Fruit fly (Drosophila melanogaster) whole organism, embryonic: Measurements from ENCODE around the gene CG42854.

Experiments
- CG10366 ChIP-seq: fragments of 200-800 bp; sonication (Bioruptor generic); IDR thresholded peaks from 2 replicates; pipeline ENCODE4 v1.3.6; 2022; ENCODE audit warnings: missing biosample characterization, missing genetic modification characterization
- CG10959 ChIP-seq: fragments of 200-800 bp; sonication (Bioruptor generic); IDR thresholded peaks from 2 replicates; pipeline ENCODE4 v1.3.6; 2022; ENCODE audit warnings: missing biosample characterization, missing genetic modification characterization
- CG11247 ChIP-seq: fragments of 200-800 bp; sonication (Bioruptor generic); IDR thresholded peaks from 2 replicates; pipeline ENCODE4 v1.3.6; 2022; ENCODE audit warnings: missing biosample characterization, missing genetic modification characterization
- CG12391 ChIP-seq: fragments of 200-800 bp; sonication (Bioruptor generic); optimal IDR thresholded peaks from 3 replicates; lab custom pipeline; 2018; ENCODE audit warnings: missing biosample characterization, mild to moderate bottlenecking, missing genetic modification characterization, moderate library complexity
- CG13296 ChIP-seq: fragments of 200-800 bp; sonication (Bioruptor generic); optimal IDR thresholded peaks from 3 replicates; lab custom pipeline; 2018; ENCODE audit warnings: missing biosample characterization, mild to moderate bottlenecking, missing genetic modification characterization
- CG15696 ChIP-seq: fragments of 200-800 bp; sonication (Bioruptor generic); optimal IDR thresholded peaks from 2 replicates; lab custom pipeline; 2019; ENCODE audit warnings: missing biosample characterization, mild to moderate bottlenecking, missing genetic modification characterization, moderate library complexity
- CG16863 ChIP-seq: fragments of 200-800 bp; sonication (Bioruptor generic); optimal IDR thresholded peaks from 3 replicates; lab custom pipeline; 2016; ENCODE audit warnings: missing biosample characterization, missing genetic modification characterization
- CG17328 ChIP-seq: fragments of 200-800 bp; sonication (Bioruptor generic); IDR thresholded peaks from 2 replicates; pipeline ENCODE4 v1.3.6; 2022; ENCODE audit warnings: missing biosample characterization, missing genetic modification characterization
- CG17359 ChIP-seq: fragments of 200-800 bp; sonication (Bioruptor generic); optimal IDR thresholded peaks from 3 replicates; lab custom pipeline; 2018; ENCODE audit warnings: missing biosample characterization, mild to moderate bottlenecking, missing genetic modification characterization, moderate library complexity
- CG17802 ChIP-seq: fragments of 200-800 bp; sonication (Bioruptor generic); optimal IDR thresholded peaks from 2 replicates; lab custom pipeline; 2018; ENCODE audit warnings: missing biosample characterization, mild to moderate bottlenecking, missing genetic modification characterization, moderate library complexity
- CG2875 ChIP-seq: fragments of 200-800 bp; sonication (Bioruptor generic); optimal IDR thresholded peaks from 2 replicates; lab custom pipeline; 2017; ENCODE audit warnings: missing biosample characterization, mild to moderate bottlenecking, missing genetic modification characterization, missing genetic modification reagents
- CG30403 ChIP-seq: fragments of 200-800 bp; sonication (Bioruptor generic); optimal IDR thresholded peaks from 3 replicates; lab custom pipeline; 2016; ENCODE audit warnings: missing biosample characterization, missing genetic modification characterization
- CG30431 ChIP-seq: fragments of 200-800 bp; sonication (Bioruptor generic); optimal IDR thresholded peaks from 2 replicates; lab custom pipeline; 2017; ENCODE audit warnings: missing biosample characterization, missing genetic modification characterization
- CG31441 ChIP-seq: fragments of 200-800 bp; sonication (Bioruptor generic); IDR thresholded peaks from 2 replicates; pipeline ENCODE4 v1.3.6; 2022; ENCODE audit warnings: missing biosample characterization, missing genetic modification characterization
- CG4854 ChIP-seq: fragments of 200-800 bp; sonication (Bioruptor generic); optimal IDR thresholded peaks from 2 replicates; lab custom pipeline; 2016; ENCODE audit warnings: missing biosample characterization, missing genetic modification characterization, inconsistent platforms
- CG5953 ChIP-seq: fragments of 200-800 bp; sonication (Bioruptor generic); IDR thresholded peaks from 2 replicates; pipeline ENCODE4 v1.3.6; 2022; ENCODE audit warnings: missing biosample characterization, missing genetic modification characterization
- CG6683 ChIP-seq: fragments of 200-800 bp; sonication (Bioruptor generic); optimal IDR thresholded peaks from 2 replicates; lab custom pipeline; 2017; ENCODE audit warnings: missing biosample characterization, mild to moderate bottlenecking, missing genetic modification characterization, missing genetic modification reagents
- CG7372 ChIP-seq: fragments of 200-800 bp; sonication (Bioruptor generic); IDR thresholded peaks from 2 replicates; pipeline ENCODE4 v1.3.6; 2022; ENCODE audit warnings: missing biosample characterization, missing genetic modification characterization
- CG7556 ChIP-seq: fragments of 200-800 bp; sonication (Bioruptor generic); optimal IDR thresholded peaks from 2 replicates; lab custom pipeline; 2017; ENCODE audit warnings: missing biosample characterization, mild to moderate bottlenecking, missing genetic modification characterization
- CG7839 ChIP-seq: fragments of 200-800 bp; sonication (Bioruptor generic); optimal IDR thresholded peaks from 3 replicates; lab custom pipeline; 2018; ENCODE audit warnings: missing biosample characterization, mild to moderate bottlenecking, missing genetic modification characterization, moderate library complexity
- CG7987 ChIP-seq: fragments of 200-800 bp; sonication (Bioruptor generic); optimal IDR thresholded peaks from 2 replicates; lab custom pipeline; 2018; ENCODE audit warnings: missing biosample characterization, mild to moderate bottlenecking, missing genetic modification characterization, moderate library complexity
- CG8359 ChIP-seq: fragments of 200-800 bp; sonication (Bioruptor generic); optimal IDR thresholded peaks from 2 replicates; lab custom pipeline; 2017; ENCODE audit warnings: missing biosample characterization, mild to moderate bottlenecking, missing genetic modification characterization, borderline replicate concordance
- CG9932 ChIP-seq: fragments of 200-800 bp; sonication (Bioruptor generic); IDR thresholded peaks from 2 replicates; pipeline ENCODE4 v1.3.6; 2022; ENCODE audit warnings: missing biosample characterization, missing genetic modification characterization
- CHES-1-like ChIP-seq: fragments of 200-800 bp; sonication (Bioruptor generic); optimal IDR thresholded peaks from 2 replicates; lab custom pipeline; 2016; ENCODE audit warnings: missing biosample characterization, missing genetic modification characterization
- Chrac-16 ChIP-seq: fragments of 200-800 bp; sonication (Bioruptor generic); optimal IDR thresholded peaks from 3 replicates; lab custom pipeline; 2016; ENCODE audit warnings: missing biosample characterization, missing genetic modification characterization
- D ChIP-seq, 2 experiments: fragments of 200-800 bp in 1 of 2; fragments of >200 bp in 1 of 2; sonication (Bioruptor generic) in 1 of 2; optimal IDR thresholded peaks; 2 replicates in 1 of 2; 3 replicates in 1 of 2; lab custom pipeline; 2017; ENCODE audit warnings: mild to moderate bottlenecking in 1 of 2, missing biosample characterization in 1 of 2, missing genetic modification characterization in 1 of 2, missing genetic modification reagents in 1 of 2
- Deaf1 ChIP-seq: fragments of 200-800 bp; optimal IDR thresholded peaks from 3 replicates; lab custom pipeline; 2019; ENCODE audit warnings: missing biosample characterization, mild to moderate bottlenecking, missing genetic modification characterization, moderate library complexity
- Dek ChIP-seq: fragments of 200-800 bp; sonication (Bioruptor generic); optimal IDR thresholded peaks from 3 replicates; lab custom pipeline; 2019; ENCODE audit warnings: missing biosample characterization, mild to moderate bottlenecking, missing genetic modification characterization, moderate library complexity
- E2f1 ChIP-seq: fragments of 200-800 bp; sonication (Bioruptor generic); IDR thresholded peaks from 2 replicates; pipeline ENCODE4 v1.3.6; 2022; ENCODE audit warnings: missing biosample characterization, missing genetic modification characterization
- ERR ChIP-seq: fragments of 200-800 bp; sonication (Bioruptor generic); optimal IDR thresholded peaks from 2 replicates; lab custom pipeline; 2016; ENCODE audit warnings: missing biosample characterization, missing genetic modification characterization
- Eip74EF ChIP-seq, 2 experiments: fragments of 200-800 bp in 1 of 2; fragments of >200 bp in 1 of 2; sonication (Bioruptor generic) in 1 of 2; optimal IDR thresholded peaks; 2 replicates each; lab custom pipeline; 2017 to 2019; ENCODE audit warnings: missing biosample characterization in 2 of 2, missing genetic modification characterization in 2 of 2, mild to moderate bottlenecking in 1 of 2, moderate library complexity in 1 of 2
- Med ChIP-seq: fragments of 200-800 bp; sonication (Bioruptor generic); peaks from one replicate; lab custom pipeline; 2016; ENCODE audit warnings: missing biosample characterization, missing genetic modification characterization, mild to moderate bottlenecking, inconsistent platforms, moderate library complexity
- Oli ChIP-seq: fragments of 200-800 bp; sonication (Bioruptor generic); optimal IDR thresholded peaks from 2 replicates; lab custom pipeline; 2018; ENCODE audit warnings: missing biosample characterization, mild to moderate bottlenecking, missing genetic modification characterization, moderate library complexity
- PHDP ChIP-seq: fragments of 200-800 bp; sonication (Bioruptor generic); optimal IDR thresholded peaks from 3 replicates; lab custom pipeline; 2018; ENCODE audit warnings: missing biosample characterization, mild to moderate bottlenecking, missing genetic modification characterization, moderate library complexity
- Xrp1 ChIP-seq: fragments of 200-800 bp; sonication (Bioruptor generic); IDR thresholded peaks from 2 replicates; pipeline ENCODE4 v1.3.6; 2022; ENCODE audit warnings: missing biosample characterization, missing genetic modification characterization
- al ChIP-seq: fragments of 200-800 bp; sonication (Bioruptor generic); IDR thresholded peaks from 2 replicates; pipeline ENCODE4 v1.3.6; 2022; ENCODE audit warnings: missing biosample characterization, missing genetic modification characterization
- dan ChIP-seq: fragments of 200-800 bp; sonication (Bioruptor generic); IDR thresholded peaks from 2 replicates; pipeline ENCODE4 v1.3.6; 2022; ENCODE audit warnings: missing biosample characterization, missing genetic modification characterization
- dpn ChIP-seq, 2 experiments: fragments of 200-800 bp; sonication (Bioruptor generic); optimal IDR thresholded peaks; 3 replicates each; lab custom pipeline; 2016; ENCODE audit warnings: missing biosample characterization in 2 of 2, missing genetic modification characterization in 2 of 2
- dysf ChIP-seq: fragments of 200-800 bp; sonication (Bioruptor generic); IDR thresholded peaks from 3 replicates; pipeline ENCODE4 v1.3.6; 2022; ENCODE audit warnings: missing biosample characterization, missing genetic modification characterization
- gcm ChIP-seq: fragments of 200-800 bp; sonication (Bioruptor generic); optimal IDR thresholded peaks from 2 replicates; lab custom pipeline; 2019; ENCODE audit warnings: missing biosample characterization, mild to moderate bottlenecking, missing genetic modification characterization, moderate library complexity
- peb ChIP-seq: fragments of 200-800 bp; sonication (Bioruptor generic); IDR thresholded peaks from 2 replicates; pipeline ENCODE4 v1.3.6; 2022; ENCODE audit warnings: missing biosample characterization, missing genetic modification characterization
- rib ChIP-seq: fragments of 200-800 bp; sonication (Bioruptor generic); IDR thresholded peaks from 2 replicates; pipeline ENCODE4 v1.3.6; 2022; ENCODE audit warnings: missing biosample characterization, missing genetic modification characterization
- salm ChIP-seq: fragments of 200-800 bp; sonication (Bioruptor generic); optimal IDR thresholded peaks from 2 replicates; lab custom pipeline; 2018; ENCODE audit warnings: missing biosample characterization, mild to moderate bottlenecking, missing genetic modification characterization
- sd ChIP-seq: fragments of 200-800 bp; sonication (Bioruptor generic); optimal IDR thresholded peaks from 3 replicates; lab custom pipeline; 2018; ENCODE audit warnings: missing biosample characterization, mild to moderate bottlenecking, missing genetic modification characterization, moderate library complexity
- sisA ChIP-seq: fragments of 200-800 bp; sonication (Bioruptor generic); IDR thresholded peaks from 2 replicates; pipeline ENCODE4 v1.3.6; 2022; ENCODE audit warnings: missing biosample characterization, missing genetic modification characterization
- slou ChIP-seq: fragments of 200-800 bp; sonication (Bioruptor generic); optimal IDR thresholded peaks from 3 replicates; lab custom pipeline; 2016; ENCODE audit warnings: missing biosample characterization, missing genetic modification characterization
- sob ChIP-seq: fragments of 200-800 bp; sonication (Bioruptor generic); IDR thresholded peaks from 2 replicates; pipeline ENCODE4 v1.3.6; 2022; ENCODE audit warnings: missing biosample characterization, missing genetic modification characterization
- stwl ChIP-seq: fragments of 200-800 bp; sonication (Bioruptor generic); optimal IDR thresholded peaks from 3 replicates; lab custom pipeline; 2018; ENCODE audit warnings: missing biosample characterization, mild to moderate bottlenecking, missing genetic modification characterization, moderate library complexity
- tio ChIP-seq: fragments of 200-800 bp; sonication (Bioruptor generic); optimal IDR thresholded peaks from 2 replicates; lab custom pipeline; 2017; ENCODE audit warnings: missing biosample characterization, missing genetic modification characterization, inconsistent platforms
- twi ChIP-seq: fragments of 200-800 bp; optimal IDR thresholded peaks from 2 replicates; lab custom pipeline; 2019; ENCODE audit warnings: missing biosample characterization, mild to moderate bottlenecking, missing genetic modification characterization, moderate library complexity

The CG42854 gene

DNA sequence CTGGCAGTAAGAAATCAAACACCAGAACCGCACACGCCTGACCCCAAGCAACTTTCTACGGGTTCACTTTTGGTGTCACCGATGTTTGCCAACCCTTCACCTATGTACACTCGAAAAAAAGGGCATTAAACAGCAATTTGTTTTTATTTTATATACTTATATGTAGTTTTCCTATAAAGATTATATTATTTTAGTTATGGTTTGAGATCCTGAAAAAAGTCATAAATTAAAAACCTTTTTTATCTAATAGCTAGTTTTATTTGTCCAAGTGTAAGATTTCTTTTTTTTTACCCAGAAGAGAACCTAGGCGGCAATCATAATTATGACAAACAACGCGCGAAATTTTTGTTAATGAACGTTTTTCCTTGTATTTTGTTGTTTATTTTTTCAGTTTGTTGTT, 46.6 kb upstream of the CG42854 start (continued):
- no peak for TF ChIP-seq CG30431 (GFP tag; lab: Kevin White, UChicago)
- TF ChIP-seq CG30403 (GFP tag; lab: Kevin White, UChicago) = peak; percentile 52
- no peak for TF ChIP-seq gcm (GFP tag; lab: Kevin White, UChicago)
- TF ChIP-seq CG16863 (GFP tag; lab: Kevin White, UChicago) = no peak
- TF ChIP-seq Xrp1 (GFP tag; lab: Robert Waterston, UW) = peak; percentile 74
- 0 out of 2 replicates have a peak, but pooled peaks have one; percentile 26 for TF ChIP-seq CG5953 (GFP tag; lab: Robert Waterston, UW)
- TF ChIP-seq CG12391 (tag; lab: Kevin White, UChicago) = peak; percentile 51
- peak in 1 of 2 experiments; percentile 36 for TF ChIP-seq dpn (GFP tag; optimal IDR thresholded peaks at IDR 0.05; lab: Kevin White, UChicago)
- TF ChIP-seq Eip74EF (GFP tag; optimal IDR thresholded peaks at IDR 0.05; lab: Kevin White, UChicago) = peak in 1 of 2 experiments; percentile 17
- TF ChIP-seq sisA (GFP tag; lab: Robert Waterston, UW) = peak; percentile 50
- peak; percentile 24 for TF ChIP-seq Oli (tag; lab: Kevin White, UChicago)
- peak; percentile 37 for TF ChIP-seq Med (GFP tag; lab: Kevin White, UChicago)
- peak; percentile 41 for TF ChIP-seq CG15696 (tag; lab: Kevin White, UChicago)
- no peak for TF ChIP-seq CG17802
- TF ChIP-seq CG10366 (GFP tag; lab: Robert Waterston, UW) = peak; percentile 37; the same call in 1 of the 2 replicates
- TF ChIP-seq twi (tag; lab: Kevin White, UChicago) = no peak
- no peak for TF ChIP-seq D (optimal IDR thresholded peaks at IDR 0.05; lab: Kevin White, UChicago)
- TF ChIP-seq D (GFP tag; optimal IDR thresholded peaks at IDR 0.05; lab: Kevin White, UChicago) = peak; percentile 7
- peak; percentile 78 for TF ChIP-seq CG31441
- TF ChIP-seq rib (GFP tag; lab: Robert Waterston, UW) = no peak
- no peak for TF ChIP-seq CG10959 (GFP tag; lab: Robert Waterston, UW)
- no peak for TF ChIP-seq Dek (tag; lab: Kevin White, UChicago)
- peak; percentile 65 for TF ChIP-seq CG7839 (tag; lab: Kevin White, UChicago)
- TF ChIP-seq peb = 0 out of 2 replicates have a peak, but pooled peaks have one; percentile 11
- peak; percentile 69 for TF ChIP-seq CG17359 (tag; lab: Kevin White, UChicago)
- peak; percentile 52 for TF ChIP-seq CG13296 (GFP tag; lab: Kevin White, UChicago)
- TF ChIP-seq Deaf1 (tag; lab: Kevin White, UChicago) = peak; percentile 21
- TF ChIP-seq Chrac-16 (GFP tag; lab: Kevin White, UChicago) = peak; percentile 27
- TF ChIP-seq dysf (GFP tag; lab: Robert Waterston, UW) = peak; percentile 71
- TF ChIP-seq stwl (tag; lab: Kevin White, UChicago) = no peak
- peak; percentile 57 for TF ChIP-seq PHDP (tag; lab: Kevin White, UChicago)
- TF ChIP-seq CG9932 (GFP tag; lab: Robert Waterston, UW) = peak; percentile 45
- peak; percentile 19; the same call in 1 of the 2 replicates for TF ChIP-seq CG11247 (GFP tag; lab: Robert Waterston, UW)
- TF ChIP-seq sd (tag; lab: Kevin White, UChicago) = no peak
- TF ChIP-seq CG8359 (GFP tag; lab: Kevin White, UChicago) = no peak
- TF ChIP-seq E2f1 (GFP tag; lab: Robert Waterston, UW) = peak; percentile 58
- peak; percentile 20 for TF ChIP-seq CG7556 (GFP tag; lab: Kevin White, UChicago)
- no peak for TF ChIP-seq CHES-1-like (GFP tag; lab: Kevin White, UChicago)
- no peak for TF ChIP-seq CG4854 (GFP tag; lab: Kevin White, UChicago)
- TF ChIP-seq CG2875 (GFP tag; lab: Kevin White, UChicago) = no peak
- peak; percentile 14; the same call in 1 of the 2 replicates for TF ChIP-seq al (GFP tag; lab: Robert Waterston, UW)
- TF ChIP-seq salm (tag; lab: Kevin White, UChicago) = no peak
- TF ChIP-seq CG7372 (GFP tag; lab: Robert Waterston, UW) = peak; percentile 61
- peak; percentile 37 for TF ChIP-seq tio (GFP tag; lab: Kevin White, UChicago)
- TF ChIP-seq CG17328 (GFP tag; lab: Robert Waterston, UW) = 0 out of 2 replicates have a peak, but pooled peaks have one; percentile 57
- TF ChIP-seq CG7987 (GFP tag; lab: Kevin White, UChicago) = no peak
- peak; percentile 39; the same call in 1 of the 2 replicates for TF ChIP-seq sob (GFP tag; lab: Robert Waterston, UW)
- TF ChIP-seq dan (GFP tag; lab: Robert Waterston, UW) = no peak
- peak; percentile 12 for TF ChIP-seq slou (GFP tag; lab: Kevin White, UChicago)
- TF ChIP-seq CG6683 (GFP tag; lab: Kevin White, UChicago) = peak; percentile 17
- TF ChIP-seq ERR (GFP tag; lab: Kevin White, UChicago) = no peak
